Worm (Caenorhabditis elegans): ENCODE results near the gene Y57G11C.14.
"Not testable (repeated sequence)": the region's sequence is repeated elsewhere in the genome, so short reads cannot be mapped to it uniquely, and the experiment has no call there.

Gene Y57G11C.14

ce11 chrIV:14838095-14838494 is 39.0 kb downstream of the Y57G11C.14 start:
- peak; percentile 91 for TF ChIP-seq T22C8.4 (GFP tag; IDR thresholded peaks at IDR 0.05)
- TF ChIP-seq ztf-23 (GFP tag; IDR thresholded peaks at IDR 0.05): peak; percentile 89
- peak; percentile 89 for TF ChIP-seq tab-1 (GFP tag; IDR thresholded peaks at IDR 0.05)
- TF ChIP-seq cog-1 (tag; optimal IDR thresholded peaks at IDR 0.05): peak; percentile 85
- TF ChIP-seq flt-1 (GFP tag; IDR thresholded peaks at IDR 0.05): peak; percentile 92
- peak; percentile 82 for TF ChIP-seq klf-2 (GFP tag; conservative IDR thresholded peaks at IDR 0.05)
- TF ChIP-seq med-1 (GFP tag; optimal IDR thresholded peaks at IDR 0.05; ENCODE audit: insufficient read depth): peak; percentile 34
- TF ChIP-seq ztf-29 (GFP tag; IDR thresholded peaks at IDR 0.05): peak; percentile 89
- TF ChIP-seq ref-1 (GFP tag; conservative IDR thresholded peaks at IDR 0.05): no peak; the same call in 1 of the 2 replicates

ce11 chrIV:14843062-14843461 is 44.0 kb downstream of the Y57G11C.14 start, which contains the start of gene Y57G11C.20:
Gene Y57G11C.20, plus strand, starts transcription at chrIV:14843362.
- not testable (repeated sequence) for TF ChIP-seq ref-1 (GFP tag; conservative IDR thresholded peaks at IDR 0.05); ztf-29 (GFP tag; IDR thresholded peaks at IDR 0.05); ztf-23 (GFP tag; IDR thresholded peaks at IDR 0.05)
